Worm (Caenorhabditis elegans) whole organism, L3 larva: Measurements from ENCODE around the gene iff-2.

Experiments
- ZK546.5 ChIP-seq: sonication (generic microtip); optimal IDR thresholded peaks from 2 replicates; lab custom pipeline; 2017; ENCODE audit warnings: missing biosample characterization, missing genetic modification characterization
- aly-2 ChIP-seq: fragments of 150-350 bp; optimal IDR thresholded peaks from 2 replicates; lab custom pipeline; 2014; ENCODE audit warnings: missing biosample characterization, missing genetic modification characterization
- ama-1 ChIP-seq: fragments of 150-350 bp; optimal IDR thresholded peaks from 2 replicates; lab custom pipeline; 2018
- eor-1 ChIP-seq, 2 experiments: fragments of 150-350 bp; optimal IDR thresholded peaks; 2 replicates each; lab custom pipeline; 2014 to 2018; ENCODE audit warnings: missing biosample characterization in 2 of 2, missing genetic modification characterization in 2 of 2
- mdl-1 ChIP-seq: fragments of 150-350 bp; optimal IDR thresholded peaks from 2 replicates; lab custom pipeline; 2014; ENCODE audit warnings: missing biosample characterization, missing genetic modification characterization
- nhr-11 ChIP-seq: fragments of 150-350 bp; optimal IDR thresholded peaks from 2 replicates; lab custom pipeline; 2014; ENCODE audit warnings: missing biosample characterization, missing genetic modification characterization
- nhr-25 ChIP-seq: sonication (generic microtip); optimal IDR thresholded peaks from 2 replicates; lab custom pipeline; 2017; ENCODE audit warnings: missing biosample characterization, missing genetic modification characterization
- pha-4 ChIP-seq: fragments of 150-350 bp; optimal IDR thresholded peaks from 2 replicates; lab custom pipeline; 2014; ENCODE audit warnings: missing biosample characterization, missing genetic modification reagents, missing genetic modification characterization
- pqm-1 ChIP-seq: fragments of 150-350 bp; optimal IDR thresholded peaks from 2 replicates; lab custom pipeline; 2017; ENCODE audit warnings: missing biosample characterization, missing genetic modification characterization, inconsistent platforms
- ztf-11 ChIP-seq: fragments of 150-350 bp; optimal IDR thresholded peaks from 2 replicates; lab custom pipeline; 2014; ENCODE audit warnings: missing biosample characterization, missing genetic modification characterization
- ztf-4 ChIP-seq: fragments of 150-350 bp; optimal IDR thresholded peaks from 2 replicates; lab custom pipeline; 2014; ENCODE audit warnings: missing biosample characterization, missing genetic modification characterization

DNA sequence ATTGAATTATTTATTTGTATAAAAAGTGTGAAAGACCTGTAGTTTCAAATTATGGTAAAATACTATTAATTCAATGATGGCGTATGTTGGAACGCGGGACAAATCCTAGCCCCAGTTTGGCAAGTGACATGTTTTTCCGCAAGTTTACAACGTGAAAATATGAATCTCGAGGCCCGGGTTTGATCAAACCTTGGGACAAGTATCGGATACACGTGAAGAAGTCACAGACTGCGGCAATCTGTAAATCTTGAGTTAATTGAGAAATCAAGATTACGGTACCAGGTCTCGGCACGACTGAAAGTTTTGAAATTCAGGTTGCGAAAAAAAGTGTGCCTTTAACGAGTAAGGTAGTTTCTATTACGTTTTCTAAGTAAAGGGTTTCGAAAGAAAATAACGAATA is 21.9 kb upstream of the iff-2 start:
- TF ChIP-seq nhr-11 (tag; lab: Kevin White, UChicago), result no peak
- no peak for TF ChIP-seq pqm-1 (tag; lab: Kevin White, UChicago)
- TF ChIP-seq mdl-1 (tag; lab: Kevin White, UChicago), result no peak
- no peak for TF ChIP-seq pha-4
- TF ChIP-seq aly-2 (tag; lab: Kevin White, UChicago), result no peak
- no peak for TF ChIP-seq eor-1 (tag; optimal IDR thresholded peaks at IDR 0.05; lab: Kevin White, UChicago)
- no peak for TF ChIP-seq ama-1 (lab: Kevin White, UChicago)
- no peak for TF ChIP-seq ztf-11 (tag; lab: Kevin White, UChicago)
- TF ChIP-seq ZK546.5 (tag; lab: Kevin White, UChicago), result no peak
- no peak for TF ChIP-seq nhr-25
- no peak for TF ChIP-seq ztf-4 (tag; lab: Kevin White, UChicago)
